Worm (Caenorhabditis elegans) whole organism, young adult: Measurements from ENCODE around the gene nhr-214.

ENCODE experiments used
- B0035.1 ChIP-seq: sonication (generic microtip); optimal IDR thresholded peaks from 2 replicates; lab custom pipeline; 2016; ENCODE audit warnings: missing genetic modification characterization, mild to moderate bottlenecking, missing compliant biosample characterization, missing genotype, missing genetic modification reagents
- B0261.1 ChIP-seq: sonication (generic microtip); optimal IDR thresholded peaks from 2 replicates; lab custom pipeline; 2016; ENCODE audit warnings: mild to moderate bottlenecking, missing genetic modification characterization, moderate library complexity, missing compliant biosample characterization
- B0336.3 ChIP-seq: fragments of 200-800 bp; sonication (Bioruptor generic); IDR thresholded peaks from 2 replicates; pipeline ENCODE4 v1.3.6; 2022; ENCODE audit warnings: missing genetic modification characterization, missing compliant biosample characterization
- D2030.7 ChIP-seq: fragments of 200-800 bp; sonication (Bioruptor generic); IDR thresholded peaks from 2 replicates; pipeline ENCODE4 v1.3.6; 2022; ENCODE audit warnings: missing genetic modification reagents, missing genetic modification characterization, missing compliant biosample characterization
- F49E8.2 ChIP-seq: sonication (generic microtip); optimal IDR thresholded peaks from 3 replicates; lab custom pipeline; 2017; ENCODE audit warnings: missing genetic modification characterization, mild to moderate bottlenecking, missing compliant biosample characterization, antibody characterized with exemption, moderate library complexity; ENCODE audit not compliant: insufficient read depth
- F57A8.1 ChIP-seq: fragments of 200-800 bp; sonication (Bioruptor generic); optimal IDR thresholded peaks from 2 replicates; lab custom pipeline; 2018; ENCODE audit warnings: mild to moderate bottlenecking, missing genetic modification characterization, moderate library complexity, missing compliant biosample characterization
- K11D2.4 ChIP-seq: fragments of 200-800 bp; sonication (Bioruptor generic); IDR thresholded peaks from 2 replicates; pipeline ENCODE4 v1.3.6; 2022; ENCODE audit warnings: missing genetic modification reagents, missing genetic modification characterization, missing compliant biosample characterization
- K12H6.12 ChIP-seq: fragments of 200-800 bp; sonication (Bioruptor generic); optimal IDR thresholded peaks from 2 replicates; lab custom pipeline; 2018; ENCODE audit warnings: mild to moderate bottlenecking, missing genetic modification characterization, missing compliant biosample characterization
- Y67H2A.10 ChIP-seq: fragments of 200-800 bp; sonication (Bioruptor generic); conservative IDR thresholded peaks from 2 replicates; pipeline ENCODE4 v1.3.6; 2022; ENCODE audit warnings: missing genetic modification reagents, missing genetic modification characterization, missing compliant biosample characterization
- Y79H2A.3 ChIP-seq: fragments of 200-800 bp; sonication (Bioruptor generic); conservative IDR thresholded peaks from 2 replicates; pipeline ENCODE4 v1.3.6; 2022; ENCODE audit warnings: missing genetic modification reagents, missing genetic modification characterization, missing compliant biosample characterization
- ZK185.1 ChIP-seq: sonication (generic microtip); optimal IDR thresholded peaks from 2 replicates; lab custom pipeline; 2016; ENCODE audit warnings: mild to moderate bottlenecking, missing genetic modification characterization, missing compliant biosample characterization; ENCODE audit not compliant: poor library complexity, severe bottlenecking
- aptf-3 ChIP-seq: fragments of 200-800 bp; sonication (Bioruptor generic); IDR thresholded peaks from 2 replicates; pipeline ENCODE4 v1.3.6; 2022; ENCODE audit warnings: missing genetic modification characterization, missing compliant biosample characterization
- attf-3 ChIP-seq: fragments of 200-800 bp; sonication (Bioruptor generic); conservative IDR thresholded peaks from 2 replicates; pipeline ENCODE4 v1.3.6; 2022; ENCODE audit warnings: missing genetic modification reagents, missing genetic modification characterization, missing compliant biosample characterization
- attf-5 ChIP-seq: fragments of 200-800 bp; sonication (Bioruptor generic); optimal IDR thresholded peaks from 2 replicates; lab custom pipeline; 2018; ENCODE audit warnings: mild to moderate bottlenecking, missing genetic modification characterization, missing compliant biosample characterization
- cebp-1 ChIP-seq, 2 experiments: fragments of 200-800 bp in 1 of 2; sonication (Bioruptor generic) in 1 of 2; sonication (generic microtip) in 1 of 2; IDR thresholded peaks in 1 of 2; optimal IDR thresholded peaks in 1 of 2; 2 replicates each; pipeline versions ENCODE4 v1.3.6 to Lab custom; 2017 to 2022; ENCODE audit warnings: missing compliant biosample characterization in 2 of 2, missing genetic modification characterization in 2 of 2, mild to moderate bottlenecking in 1 of 2, missing genetic modification reagents in 1 of 2, moderate library complexity in 1 of 2
- cebp-2 ChIP-seq: fragments of 200-800 bp; sonication (Bioruptor generic); IDR thresholded peaks from 2 replicates; pipeline ENCODE4 v1.3.6; 2022; ENCODE audit warnings: missing genetic modification characterization, missing compliant biosample characterization
- ceh-100 ChIP-seq: fragments of 200-800 bp; sonication (Bioruptor generic); IDR thresholded peaks from 2 replicates; pipeline ENCODE4 v1.3.6; 2022; ENCODE audit warnings: missing genetic modification reagents, missing genetic modification characterization, missing compliant biosample characterization
- ceh-58 ChIP-seq: fragments of 200-800 bp; sonication (Bioruptor generic); IDR thresholded peaks from 2 replicates; pipeline ENCODE4 v1.3.6; 2022; ENCODE audit warnings: missing genetic modification characterization, missing compliant biosample characterization
- die-1 ChIP-seq: sonication (generic microtip); optimal IDR thresholded peaks from 2 replicates; lab custom pipeline; 2016; ENCODE audit warnings: missing genotype, mild to moderate bottlenecking, missing genetic modification characterization, missing compliant biosample characterization
- egrh-3 ChIP-seq: fragments of 200-800 bp; sonication (Bioruptor generic); IDR thresholded peaks from 2 replicates; pipeline ENCODE4 v1.3.6; 2022; ENCODE audit warnings: missing genetic modification reagents, missing genetic modification characterization, missing compliant biosample characterization
- hmg-1.2 ChIP-seq: fragments of 200-800 bp; sonication (Bioruptor generic); IDR thresholded peaks from 2 replicates; pipeline ENCODE4 v1.3.6; 2022; ENCODE audit warnings: missing genetic modification reagents, missing genetic modification characterization, missing compliant biosample characterization
- hrde-1 ChIP-seq: sonication (generic microtip); optimal IDR thresholded peaks from 2 replicates; lab custom pipeline; 2016; ENCODE audit warnings: missing genetic modification characterization, mild to moderate bottlenecking, missing compliant biosample characterization, moderate library complexity, missing genotype, missing genetic modification reagents, borderline replicate concordance
- hsf-1 ChIP-seq: fragments of 200-800 bp; sonication (Bioruptor generic); IDR thresholded peaks from 2 replicates; pipeline ENCODE4 v1.3.6; 2022; ENCODE audit warnings: missing genetic modification reagents, missing genetic modification characterization, missing compliant biosample characterization
- lag-1 ChIP-seq: fragments of 200-800 bp; sonication (Bioruptor generic); IDR thresholded peaks from 2 replicates; pipeline ENCODE4 v1.3.6; 2022; ENCODE audit warnings: missing genetic modification reagents, missing genetic modification characterization, missing compliant biosample characterization
- let-607 ChIP-seq, 2 experiments: fragments of 200-800 bp in 1 of 2; sonication (Bioruptor generic) in 1 of 2; sonication (generic microtip) in 1 of 2; optimal IDR thresholded peaks; 2 replicates each; lab custom pipeline; 2016 to 2018; ENCODE audit warnings: mild to moderate bottlenecking in 2 of 2, missing compliant biosample characterization in 2 of 2, missing genetic modification characterization in 2 of 2, moderate library complexity in 2 of 2, missing genotype in 1 of 2
- lin-26 ChIP-seq: fragments of 200-800 bp; sonication (Bioruptor generic); IDR thresholded peaks from 2 replicates; pipeline ENCODE4 v1.3.6; 2022; ENCODE audit warnings: missing genetic modification reagents, missing genetic modification characterization, missing compliant biosample characterization
- lir-1 ChIP-seq: fragments of 200-800 bp; sonication (Bioruptor generic); conservative IDR thresholded peaks from 2 replicates; pipeline ENCODE4 v1.3.6; 2022; ENCODE audit warnings: missing genetic modification reagents, missing genetic modification characterization, missing compliant biosample characterization
- madf-10 ChIP-seq: sonication (generic microtip); optimal IDR thresholded peaks from 2 replicates; lab custom pipeline; 2016; ENCODE audit warnings: mild to moderate bottlenecking, missing genetic modification characterization, missing compliant biosample characterization
- madf-8 ChIP-seq: fragments of 200-800 bp; sonication (Bioruptor generic); conservative IDR thresholded peaks from 2 replicates; pipeline ENCODE4 v1.3.6; 2022; ENCODE audit warnings: missing genetic modification reagents, missing genetic modification characterization, missing compliant biosample characterization
- nfya-1 ChIP-seq: sonication (generic microtip); optimal IDR thresholded peaks from 2 replicates; lab custom pipeline; 2017; ENCODE audit warnings: antibody characterized with exemption, missing compliant biosample characterization, missing genetic modification characterization, borderline replicate concordance; ENCODE audit not compliant: insufficient read depth
- nfyb-1 ChIP-seq: fragments of 200-800 bp; sonication (Bioruptor generic); IDR thresholded peaks from 2 replicates; pipeline ENCODE4 v1.3.6; 2022; ENCODE audit warnings: missing genetic modification reagents, missing genetic modification characterization, missing compliant biosample characterization
- nhr-27 ChIP-seq: fragments of 200-800 bp; sonication (Bioruptor generic); optimal IDR thresholded peaks from 2 replicates; lab custom pipeline; 2018; ENCODE audit warnings: mild to moderate bottlenecking, missing genetic modification characterization, moderate library complexity, missing compliant biosample characterization
- nhr-80 ChIP-seq: sonication (generic microtip); optimal IDR thresholded peaks from 2 replicates; lab custom pipeline; 2016; ENCODE audit warnings: missing genetic modification characterization, missing compliant biosample characterization
- rcor-1 ChIP-seq: fragments of 200-800 bp; sonication (Bioruptor generic); IDR thresholded peaks from 2 replicates; pipeline ENCODE4 v1.3.6; 2022; ENCODE audit warnings: missing genetic modification reagents, missing genetic modification characterization, missing compliant biosample characterization
- sea-2 ChIP-seq: fragments of 200-800 bp; sonication (Bioruptor generic); IDR thresholded peaks from 2 replicates; pipeline ENCODE4 v1.3.6; 2022; ENCODE audit warnings: missing genetic modification characterization, missing compliant biosample characterization
- snpc-1.1 ChIP-seq: sonication (generic microtip); optimal IDR thresholded peaks from 2 replicates; lab custom pipeline; 2017; ENCODE audit warnings: missing genetic modification characterization, mild to moderate bottlenecking, missing compliant biosample characterization, antibody characterized with exemption, moderate library complexity, missing genotype, missing genetic modification reagents; ENCODE audit not compliant: insufficient read depth
- snpc-1.3 ChIP-seq: sonication (generic microtip); optimal IDR thresholded peaks from 2 replicates; lab custom pipeline; 2017; ENCODE audit warnings: missing genetic modification characterization, mild to moderate bottlenecking, missing compliant biosample characterization, antibody characterized with exemption, moderate library complexity, missing genotype, missing genetic modification reagents; ENCODE audit not compliant: insufficient read depth
- tbp1 ChIP-seq: fragments of 200-800 bp; sonication (Bioruptor generic); optimal IDR thresholded peaks from 2 replicates; lab custom pipeline; 2018; ENCODE audit warnings: mild to moderate bottlenecking, missing genetic modification characterization, missing compliant biosample characterization
- unc-130 ChIP-seq: sonication (generic microtip); optimal IDR thresholded peaks from 2 replicates; lab custom pipeline; 2016; ENCODE audit warnings: missing genetic modification reagents, missing genetic modification characterization, missing compliant biosample characterization
- ztf-18 ChIP-seq: sonication (generic microtip); optimal IDR thresholded peaks from 2 replicates; lab custom pipeline; 2016; ENCODE audit warnings: missing genotype, mild to moderate bottlenecking, missing genetic modification characterization, missing compliant biosample characterization
- ztf-22 ChIP-seq: fragments of 200-800 bp; sonication (Bioruptor generic); optimal IDR thresholded peaks from 2 replicates; lab custom pipeline; 2018; ENCODE audit warnings: mild to moderate bottlenecking, missing genetic modification characterization, moderate library complexity, missing compliant biosample characterization
- ztf-28 ChIP-seq: fragments of 200-800 bp; sonication (Bioruptor generic); IDR thresholded peaks from 2 replicates; pipeline ENCODE4 v1.3.6; 2022; ENCODE audit warnings: missing genetic modification reagents, missing genetic modification characterization, missing compliant biosample characterization

nhr-214 gene

ce11 chrX:12677113-12677512 is 24.8 kb downstream of the nhr-214 start:
- TF ChIP-seq snpc-1.3 (tag; lab: Kevin White, UChicago) (no peak), nhr-27 (tag; lab: Kevin White, UChicago) (no peak), lag-1 (no peak), D2030.7 (no peak), attf-3 (no peak), ceh-100 (GFP tag; lab: Robert Waterston, UW) (no peak), ztf-18 (tag; lab: Kevin White, UChicago) (no peak), aptf-3 (GFP tag; lab: Robert Waterston, UW) (no peak), Y67H2A.10 (no peak), unc-130 (no peak), snpc-1.1 (no peak), ztf-28 (GFP tag; lab: Robert Waterston, UW) (no peak), lin-26 (GFP tag; lab: Robert Waterston, UW) (no peak), B0035.1 (tag; lab: Kevin White, UChicago) (no peak)

- TF ChIP-seq hsf-1 (GFP tag; lab: Robert Waterston, UW) (0 out of 2 replicates have a peak, but pooled peaks have one; percentile 28), B0261.1 (no peak), let-607 (tag; optimal IDR thresholded peaks at IDR 0.05; lab: Kevin White, UChicago) (peak in 1 of 2 experiments; percentile 5), aptf-3 (GFP tag; lab: Robert Waterston, UW) (no peak), B0035.1 (tag; lab: Kevin White, UChicago) (no peak), nhr-80 (tag; lab: Kevin White, UChicago) (peak; percentile 22)
These were observed 30.1 kb downstream of the nhr-214 start for ce11 chrX:12671638-12672290.

ce11 chrX:12670385-12670784 is 31.5 kb downstream of the nhr-214 start:
- TF ChIP-seq hrde-1, result no peak
- TF ChIP-seq lir-1 (GFP tag; lab: Robert Waterston, UW), result no peak
- no peak for TF ChIP-seq nhr-27 (tag; lab: Kevin White, UChicago)
- peak; percentile 85; the same call in 1 of the 2 replicates for TF ChIP-seq hmg-1.2 (GFP tag; lab: Robert Waterston, UW)
- TF ChIP-seq B0035.1 (tag; lab: Kevin White, UChicago), result peak; percentile 48
- TF ChIP-seq sea-2, result no peak
- TF ChIP-seq die-1 (tag; lab: Kevin White, UChicago), result no peak
- TF ChIP-seq tbp1, result peak; percentile 48
- peak; percentile 39; the same call in 1 of the 2 replicates for TF ChIP-seq rcor-1 (GFP tag; lab: Robert Waterston, UW)
- TF ChIP-seq ceh-58 (GFP tag; lab: Robert Waterston, UW), result no peak
- peak; percentile 72; the same call in 1 of the 2 replicates for TF ChIP-seq nfyb-1 (GFP tag; lab: Robert Waterston, UW)
- TF ChIP-seq egrh-3 (GFP tag; lab: Robert Waterston, UW), result 0 out of 2 replicates have a peak, but pooled peaks have one; percentile 30
- TF ChIP-seq cebp-1 (GFP tag; IDR thresholded peaks at IDR 0.05; lab: Robert Waterston, UW), result peak; percentile 40; the same call in 1 of the 2 replicates
- TF ChIP-seq cebp-1 (tag; optimal IDR thresholded peaks at IDR 0.05; lab: Kevin White, UChicago), result peak; percentile 87
- TF ChIP-seq F57A8.1 (GFP tag; lab: Kevin White, UChicago), result no peak
- TF ChIP-seq B0336.3 (GFP tag; lab: Robert Waterston, UW), result peak; percentile 69; the same call in 1 of the 2 replicates
- peak; percentile 28 for TF ChIP-seq madf-10 (tag; lab: Kevin White, UChicago)
- no peak for TF ChIP-seq cebp-2 (GFP tag; lab: Robert Waterston, UW)
- TF ChIP-seq K11D2.4, result 0 out of 2 replicates have a peak, but pooled peaks have one; percentile 28
- TF ChIP-seq attf-5 (GFP tag; lab: Kevin White, UChicago), result peak; percentile 41
- TF ChIP-seq lag-1, result no peak
- no peak for TF ChIP-seq F49E8.2
- no peak for TF ChIP-seq ztf-22 (GFP tag; lab: Kevin White, UChicago)
- TF ChIP-seq nfya-1 (tag; lab: Kevin White, UChicago), result no peak
- peak; percentile 57 for TF ChIP-seq nhr-80 (tag; lab: Kevin White, UChicago)
- no peak for TF ChIP-seq ztf-18 (tag; lab: Kevin White, UChicago)
- TF ChIP-seq madf-8 (GFP tag; lab: Robert Waterston, UW), result no peak
- peak; percentile 20 for TF ChIP-seq ZK185.1 (tag; lab: Kevin White, UChicago)
- TF ChIP-seq K12H6.12 (tag; lab: Kevin White, UChicago), result peak; percentile 80
- TF ChIP-seq Y79H2A.3 (GFP tag; lab: Robert Waterston, UW), result no peak
